Fruit fly (Drosophila melanogaster): ENCODE results near the gene eys.

DNA sequence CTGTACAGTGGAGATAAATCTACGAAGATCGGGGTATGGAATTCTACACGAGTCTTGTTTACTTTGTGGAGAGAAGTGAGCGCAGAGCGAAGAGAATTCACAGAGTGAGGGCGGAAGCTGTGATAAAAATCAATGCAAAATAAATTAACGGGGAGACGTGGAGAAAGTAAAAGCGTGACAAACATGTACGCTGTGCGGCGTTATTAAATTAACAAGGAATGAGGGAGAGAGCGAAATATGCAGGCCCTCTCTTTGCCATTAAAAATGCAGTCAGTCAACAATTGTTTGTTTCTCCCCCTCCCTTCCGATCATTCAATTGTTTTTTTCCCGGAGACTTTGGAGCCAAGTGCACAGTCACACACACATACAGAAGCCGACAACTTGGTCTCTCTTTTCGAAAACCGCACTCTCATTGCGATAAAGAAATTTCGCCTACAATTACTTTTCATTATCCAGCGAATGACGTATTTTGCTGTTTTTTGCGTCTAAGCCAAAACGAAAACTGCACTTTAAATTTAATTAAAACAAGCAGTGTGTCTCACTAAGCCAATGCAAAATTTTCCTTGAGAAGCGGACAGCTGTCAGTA is 51.4 kb downstream of the eys start:
- TF ChIP-seq CG15710 (tag; optimal IDR thresholded peaks at IDR 0.05) = no peak
- no peak for TF ChIP-seq CG10348 (GFP tag; IDR thresholded peaks at IDR 0.05)
- no peak for TF ChIP-seq CG34367 (tag; optimal IDR thresholded peaks at IDR 0.05)
- peak; percentile 73 for TF ChIP-seq CG13204 (GFP tag; optimal IDR thresholded peaks at IDR 0.05)
- no peak for TF ChIP-seq D1 (tag; optimal IDR thresholded peaks at IDR 0.05)

Measured in whole organism, pupa.